Worm (Caenorhabditis elegans) whole organism, young adult: ENCODE data around the gene T01D1.7.

Experiments used
- him-1 ChIP-seq: sonication (generic microtip); optimal IDR thresholded peaks from 2 replicates; lab custom pipeline; 2016; ENCODE audit warnings: missing genotype, missing genetic modification reagents, missing genetic modification characterization, missing compliant biosample characterization
- let-526 ChIP-seq: fragments of 200-800 bp; sonication (Bioruptor generic); IDR thresholded peaks from 2 replicates; pipeline ENCODE4 v1.3.6; 2022; ENCODE audit warnings: missing genetic modification reagents, missing genetic modification characterization, missing compliant biosample characterization
- nhr-27 ChIP-seq: fragments of 200-800 bp; sonication (Bioruptor generic); optimal IDR thresholded peaks from 2 replicates; lab custom pipeline; 2018; ENCODE audit warnings: mild to moderate bottlenecking, missing genetic modification characterization, moderate library complexity, missing compliant biosample characterization
- snpc-4 ChIP-seq, 5 experiments: fragments of 150-350 bp in 1 of 5; sonication (generic microtip) in 4 of 5; optimal IDR thresholded peaks; 2 replicates each; lab custom pipeline; 2014 to 2018; ENCODE audit warnings: missing genetic modification characterization in 5 of 5, missing biosample characterization in 3 of 5, antibody characterized with exemption in 2 of 5, mild to moderate bottlenecking in 2 of 5, missing compliant biosample characterization in 2 of 5, missing genotype in 2 of 5, moderate library complexity in 2 of 5, missing genetic modification reagents in 1 of 5
- tbx-9 ChIP-seq: sonication (generic microtip); optimal IDR thresholded peaks from 2 replicates; lab custom pipeline; 2016; ENCODE audit warnings: borderline replicate concordance, missing genetic modification characterization, inconsistent platforms, missing compliant biosample characterization
- unc-62 ChIP-seq: fragments of 150-350 bp; optimal IDR thresholded peaks from 2 replicates; lab custom pipeline; 2014; ENCODE audit warnings: missing biosample characterization, missing genetic modification reagents, missing genetic modification characterization

DNA sequence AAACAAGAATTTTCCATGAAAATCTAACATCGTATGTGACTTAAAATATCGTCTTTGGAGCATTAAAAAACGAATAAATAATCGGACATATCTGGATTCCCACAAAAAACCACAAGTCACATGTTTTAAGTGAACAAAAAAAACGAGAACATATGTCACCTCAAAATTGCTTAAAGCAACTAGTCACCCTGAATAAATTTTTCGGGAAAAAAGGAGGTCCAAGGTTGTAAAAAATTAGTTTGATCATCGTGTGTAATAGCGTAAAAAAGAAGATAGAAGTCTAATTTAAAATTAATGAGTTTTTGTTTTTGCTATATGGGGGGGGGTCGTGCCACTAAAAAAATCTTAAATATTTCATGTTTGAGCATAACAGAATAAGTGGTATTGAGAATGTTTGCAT is 43.8 kb downstream of the T01D1.7 start:
- TF ChIP-seq nhr-27 (no peak), snpc-4 (GFP tag; optimal IDR thresholded peaks at IDR 0.05; lab: Kevin White, UChicago) (no peak), snpc-4 (tag; optimal IDR thresholded peaks at IDR 0.05; lab: Kevin White, UChicago) (no peak), tbx-9 (tag; lab: Kevin White, UChicago) (no peak), him-1 (no peak), let-526 (GFP tag; lab: Robert Waterston, UW) (no peak), unc-62 (GFP tag; lab: Kevin White, UChicago) (no peak)
